Worm (Caenorhabditis elegans) whole organism, L1 larva: ENCODE data around the gene F09B12.3.

ENCODE experiments used
- F16B12.6 ChIP-seq: fragments of 150-350 bp; optimal IDR thresholded peaks from 2 replicates; lab custom pipeline; 2014; ENCODE audit warnings: missing biosample characterization, missing genetic modification characterization
- alr-1 ChIP-seq: fragments of 200-800 bp; sonication (Bioruptor generic); optimal IDR thresholded peaks from 2 replicates; lab custom pipeline; 2018; ENCODE audit warnings: borderline replicate concordance, mild to moderate bottlenecking, missing genetic modification characterization, missing compliant biosample characterization
- ceh-8 ChIP-seq: fragments of 200-800 bp; sonication (Bioruptor generic); optimal IDR thresholded peaks from 2 replicates; lab custom pipeline; 2018; ENCODE audit warnings: mild to moderate bottlenecking, missing genetic modification characterization, moderate library complexity, missing compliant biosample characterization
- ceh-90 ChIP-seq: sonication (generic microtip); optimal IDR thresholded peaks from 2 replicates; lab custom pipeline; 2016; ENCODE audit warnings: missing genetic modification characterization, missing compliant biosample characterization
- dsc-1 ChIP-seq: sonication (generic microtip); optimal IDR thresholded peaks from 2 replicates; lab custom pipeline; 2016; ENCODE audit warnings: mild to moderate bottlenecking, missing genetic modification characterization, missing compliant biosample characterization
- efl-1 ChIP-seq, 4 experiments: fragments of 150-350 bp; optimal IDR thresholded peaks in 3 of 4; peaks in 1 of 4; 1 replicate in 1 of 4; 2 replicates in 3 of 4; lab custom pipeline; 2014; ENCODE audit warnings: missing biosample characterization in 2 of 4, missing genetic modification characterization in 2 of 4, missing genetic modification reagents in 2 of 4
- egl-13 ChIP-seq: sonication (generic microtip); optimal IDR thresholded peaks from 2 replicates; lab custom pipeline; 2016; ENCODE audit warnings: missing genotype, missing genetic modification reagents, missing genetic modification characterization, missing compliant biosample characterization
- egl-27 ChIP-seq, 2 experiments: fragments of 150-350 bp in 1 of 2; sonication (generic microtip); optimal IDR thresholded peaks; 3 replicates each; lab custom pipeline; 2017 to 2018; ENCODE audit warnings: missing biosample characterization in 2 of 2, missing genetic modification characterization in 2 of 2, missing genetic modification reagents in 2 of 2
- elt-2 ChIP-seq: sonication (generic microtip); optimal IDR thresholded peaks from 2 replicates; lab custom pipeline; 2016; ENCODE audit warnings: missing genetic modification characterization, mild to moderate bottlenecking, inconsistent platforms, missing compliant biosample characterization, missing genetic modification reagents
- ets-5 ChIP-seq: fragments of 200-800 bp; sonication (Bioruptor generic); IDR thresholded peaks from 2 replicates; pipeline ENCODE4 v1.3.6; 2022; ENCODE audit warnings: missing genetic modification characterization, missing compliant biosample characterization
- fkh-4 ChIP-seq: sonication (generic microtip); optimal IDR thresholded peaks from 2 replicates; lab custom pipeline; 2016; ENCODE audit warnings: missing compliant biosample characterization, missing genetic modification characterization, borderline replicate concordance
- fos-1 ChIP-seq: fragments of 150-350 bp; optimal IDR thresholded peaks from 2 replicates; lab custom pipeline; 2014; ENCODE audit warnings: missing biosample characterization, missing genetic modification characterization
- grh-1 ChIP-seq: fragments of 200-800 bp; sonication (Bioruptor generic); IDR thresholded peaks from 2 replicates; pipeline ENCODE4 v1.3.6; 2022; ENCODE audit warnings: missing genetic modification reagents, missing genetic modification characterization, missing compliant biosample characterization
- hlh-4 ChIP-seq: sonication (generic microtip); optimal IDR thresholded peaks from 2 replicates; lab custom pipeline; 2016; ENCODE audit warnings: mild to moderate bottlenecking, missing genetic modification characterization, missing compliant biosample characterization
- hpl-2 ChIP-seq: fragments of 150-350 bp; optimal IDR thresholded peaks from 2 replicates; lab custom pipeline; 2014; ENCODE audit warnings: missing biosample characterization, missing genetic modification reagents, missing genetic modification characterization
- lin-13 ChIP-seq: fragments of 150-350 bp; optimal IDR thresholded peaks from 2 replicates; lab custom pipeline; 2014; ENCODE audit warnings: missing biosample characterization, missing genetic modification reagents, missing genetic modification characterization
- lin-14 ChIP-seq: fragments of 200-800 bp; sonication (Bioruptor generic); optimal IDR thresholded peaks from 2 replicates; lab custom pipeline; 2018; ENCODE audit warnings: mild to moderate bottlenecking, missing genetic modification characterization, moderate library complexity, missing compliant biosample characterization
- lin-15B ChIP-seq: fragments of 150-350 bp; sonication (generic microtip); optimal IDR thresholded peaks from 3 replicates; lab custom pipeline; 2014; ENCODE audit warnings: missing biosample characterization, missing genetic modification characterization
- lin-35 ChIP-seq, 2 experiments: fragments of 150-350 bp; optimal IDR thresholded peaks; 2 replicates each; lab custom pipeline; 2014; ENCODE audit warnings: missing biosample characterization in 2 of 2, missing genetic modification characterization in 2 of 2, missing genetic modification reagents in 2 of 2
- lin-39 ChIP-seq: fragments of 150-350 bp; optimal IDR thresholded peaks from 2 replicates; lab custom pipeline; 2014; ENCODE audit warnings: missing biosample characterization, missing genetic modification reagents, missing genetic modification characterization
- lsy-2 ChIP-seq, 2 experiments: fragments of 150-350 bp; optimal IDR thresholded peaks; 2 replicates each; lab custom pipeline; 2014; ENCODE audit warnings: missing biosample characterization in 2 of 2, missing genetic modification characterization in 2 of 2
- mab-9 ChIP-seq: fragments of 200-800 bp; sonication (Bioruptor generic); IDR thresholded peaks from 2 replicates; pipeline ENCODE4 v1.3.6; 2022; ENCODE audit warnings: missing genetic modification reagents, missing genetic modification characterization, missing compliant biosample characterization
- mep-1 ChIP-seq: fragments of 150-350 bp; optimal IDR thresholded peaks from 2 replicates; lab custom pipeline; 2014; ENCODE audit warnings: missing biosample characterization, missing genetic modification characterization
- nhr-19 ChIP-seq: fragments of 200-800 bp; sonication (Bioruptor generic); conservative IDR thresholded peaks from 2 replicates; pipeline ENCODE4 v1.3.6; 2022; ENCODE audit warnings: missing genetic modification characterization, missing compliant biosample characterization
- nhr-20 ChIP-seq: sonication (generic microtip); optimal IDR thresholded peaks from 2 replicates; lab custom pipeline; 2016; ENCODE audit warnings: mild to moderate bottlenecking, missing genetic modification characterization, missing compliant biosample characterization
- nhr-47 ChIP-seq: sonication (generic microtip); optimal IDR thresholded peaks from 2 replicates; lab custom pipeline; 2016; ENCODE audit warnings: mild to moderate bottlenecking, missing genetic modification characterization, moderate library complexity, missing compliant biosample characterization
- nhr-71 ChIP-seq: sonication (generic microtip); optimal IDR thresholded peaks from 2 replicates; lab custom pipeline; 2016; ENCODE audit warnings: mild to moderate bottlenecking, missing genetic modification characterization, moderate library complexity, missing compliant biosample characterization
- nhr-77 ChIP-seq: fragments of 150-350 bp; optimal IDR thresholded peaks from 2 replicates; lab custom pipeline; 2014; ENCODE audit warnings: missing biosample characterization, missing genetic modification characterization
- nhr-85 ChIP-seq: sonication (generic microtip); peaks from one replicate; lab custom pipeline; 2016; ENCODE audit warnings: missing genetic modification characterization, inconsistent platforms, missing compliant biosample characterization
- pag-3 ChIP-seq: sonication (generic microtip); optimal IDR thresholded peaks from 2 replicates; lab custom pipeline; 2017; ENCODE audit warnings: missing genetic modification characterization, mild to moderate bottlenecking, missing compliant biosample characterization, antibody characterized with exemption, borderline replicate concordance; ENCODE audit not compliant: insufficient read depth
- pax-3 ChIP-seq: fragments of 200-800 bp; sonication (Bioruptor generic); optimal IDR thresholded peaks from 2 replicates; lab custom pipeline; 2018; ENCODE audit warnings: mild to moderate bottlenecking, missing genetic modification characterization, moderate library complexity, missing compliant biosample characterization
- pqm-1 ChIP-seq: sonication (generic microtip); optimal IDR thresholded peaks from 3 replicates; lab custom pipeline; 2017; ENCODE audit warnings: missing biosample characterization, missing genetic modification characterization
- skn-1 ChIP-seq: fragments of 150-350 bp; optimal IDR thresholded peaks from 2 replicates; lab custom pipeline; 2014; ENCODE audit warnings: missing biosample characterization, missing genetic modification characterization
- sox-4 ChIP-seq: sonication (generic microtip); optimal IDR thresholded peaks from 2 replicates; lab custom pipeline; 2016; ENCODE audit warnings: missing genetic modification characterization, missing compliant biosample characterization
- tbx-2 ChIP-seq: sonication (generic microtip); optimal IDR thresholded peaks from 2 replicates; lab custom pipeline; 2016; ENCODE audit warnings: missing genetic modification characterization, missing compliant biosample characterization
- unc-30 ChIP-seq: sonication (generic microtip); optimal IDR thresholded peaks from 2 replicates; lab custom pipeline; 2017; ENCODE audit warnings: missing biosample characterization, missing genetic modification characterization
- unc-86 ChIP-seq: sonication (generic microtip); optimal IDR thresholded peaks from 2 replicates; lab custom pipeline; 2016; ENCODE audit warnings: missing genetic modification characterization, missing compliant biosample characterization
- unc-98 ChIP-seq: fragments of 200-800 bp; sonication (Bioruptor generic); IDR thresholded peaks from 2 replicates; pipeline ENCODE4 v1.3.6; 2022; ENCODE audit warnings: missing genetic modification characterization, missing compliant biosample characterization
- vab-15 ChIP-seq: sonication (generic microtip); optimal IDR thresholded peaks from 2 replicates; lab custom pipeline; 2017; ENCODE audit warnings: missing genotype, mild to moderate bottlenecking, missing genetic modification characterization, missing compliant biosample characterization
- xbp-1 ChIP-seq: sonication (generic microtip); optimal IDR thresholded peaks from 2 replicates; lab custom pipeline; 2016; ENCODE audit warnings: missing genetic modification characterization, missing compliant biosample characterization
- zip-4 ChIP-seq: fragments of 200-800 bp; sonication (Bioruptor generic); optimal IDR thresholded peaks from 2 replicates; lab custom pipeline; 2018; ENCODE audit warnings: mild to moderate bottlenecking, missing genetic modification characterization, moderate library complexity, missing compliant biosample characterization
- ztf-4 ChIP-seq: fragments of 150-350 bp; optimal IDR thresholded peaks from 2 replicates; lab custom pipeline; 2014; ENCODE audit warnings: missing biosample characterization, missing genetic modification characterization

F09B12.3 gene

ce11 chrX:15055914-15056313, 41.8 kb downstream of the F09B12.3 start, which contains the start of gene H03G16.7:
Gene H03G16.7 (minus strand): TSS chrX:15056014.
- TF ChIP-seq mab-9 (GFP tag; lab: Robert Waterston, UW) (no peak), fkh-4 (tag; lab: Kevin White, UChicago) (no peak), nhr-47 (tag; lab: Kevin White, UChicago) (no peak), lin-13 (GFP tag; lab: Kevin White, UChicago) (no peak), grh-1 (no peak), elt-2 (tag; lab: Kevin White, UChicago) (no peak), ceh-90 (tag; lab: Kevin White, UChicago) (no peak), hpl-2 (no peak), pqm-1 (tag; lab: Kevin White, UChicago) (no peak), pax-3 (tag; lab: Kevin White, UChicago) (no peak), ztf-4 (tag; lab: Kevin White, UChicago) (no peak), unc-30 (tag; lab: Kevin White, UChicago) (no peak), pag-3 (tag; lab: Kevin White, UChicago) (no peak)

- TF ChIP-seq mep-1 (tag; lab: Kevin White, UChicago) = no peak
- TF ChIP-seq efl-1 (optimal IDR thresholded peaks at IDR 0.05; lab: Kevin White, UChicago) = no peak
- peak in 1 of 2 experiments; percentile 67 for TF ChIP-seq efl-1 (GFP tag; optimal IDR thresholded peaks at IDR 0.05 in 1 of 2; lab: Kevin White, UChicago)
These were observed 44.4 kb downstream of the F09B12.3 start, which contains the start of gene H03G16.1 for ce11 chrX:15053223-15053933. Gene H03G16.1 (plus strand): TSS chrX:15053883.

DNA sequence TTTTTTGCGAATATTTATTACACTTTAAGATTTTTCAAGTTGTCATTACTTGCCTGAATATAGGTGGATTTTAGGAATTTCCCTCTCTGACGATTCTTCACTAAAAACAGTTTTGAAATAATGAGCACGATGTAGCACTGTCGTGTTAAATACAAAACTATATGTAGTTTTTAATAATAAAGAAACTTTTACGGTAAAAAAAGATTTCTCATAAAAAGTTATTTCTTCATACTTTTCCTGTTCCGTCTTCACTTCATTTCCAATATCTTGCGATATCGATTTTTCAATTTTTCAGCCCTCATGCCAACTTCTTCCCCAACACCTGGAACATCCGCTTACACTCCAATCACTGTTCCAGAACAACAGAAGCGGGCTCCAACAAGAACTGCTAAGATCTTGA, 45.4 kb downstream of the F09B12.3 start, which contains the start of gene H03G16.6:
H03G16.6 (plus strand) TSS at position 301 of the 400 bp plus-strand sequence.
- TF ChIP-seq F16B12.6 (tag; lab: Kevin White, UChicago) = no peak
- TF ChIP-seq nhr-20 (tag; lab: Kevin White, UChicago) = no peak
- no peak for TF ChIP-seq alr-1 (tag; lab: Kevin White, UChicago)
- TF ChIP-seq lsy-2 (tag; optimal IDR thresholded peaks at IDR 0.05; lab: Kevin White, UChicago) = no peak
- TF ChIP-seq lin-14 (GFP tag; lab: Kevin White, UChicago) = no peak
- TF ChIP-seq egl-13 (tag; lab: Kevin White, UChicago) = no peak

DNA sequence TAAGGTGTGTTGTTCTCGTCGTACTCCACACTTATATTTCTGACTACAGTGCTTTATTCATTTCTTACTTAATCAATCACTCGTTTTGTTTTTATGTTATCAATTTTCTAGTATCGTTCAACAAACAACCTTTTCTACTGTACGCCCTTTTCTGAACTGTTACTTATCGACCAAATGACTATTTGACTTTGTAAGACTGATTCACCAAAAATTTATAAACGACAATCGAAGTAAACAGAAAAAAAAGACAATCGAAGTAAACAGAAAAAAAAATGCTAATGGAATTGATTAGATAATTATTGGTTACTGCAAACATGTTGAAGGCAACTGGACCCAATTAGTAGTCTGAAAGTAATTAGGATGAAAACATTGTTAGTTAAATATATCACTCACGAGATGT, 47.7 kb downstream of the F09B12.3 start:
- no peak for TF ChIP-seq xbp-1
- no peak for TF ChIP-seq nhr-77

- TF ChIP-seq nhr-19 (GFP tag; lab: Robert Waterston, UW) (no peak), lin-39 (tag; lab: Kevin White, UChicago) (no peak), egl-27 (tag; optimal IDR thresholded peaks at IDR 0.05; lab: Kevin White, UChicago) (no peak), sox-4 (tag; lab: Kevin White, UChicago) (no peak), fos-1 (tag; lab: Kevin White, UChicago) (no peak), nhr-71 (tag; lab: Kevin White, UChicago) (no peak), xbp-1 (no peak)
These were observed 50.2 kb downstream of the F09B12.3 start for ce11 chrX:15047541-15047940.

DNA sequence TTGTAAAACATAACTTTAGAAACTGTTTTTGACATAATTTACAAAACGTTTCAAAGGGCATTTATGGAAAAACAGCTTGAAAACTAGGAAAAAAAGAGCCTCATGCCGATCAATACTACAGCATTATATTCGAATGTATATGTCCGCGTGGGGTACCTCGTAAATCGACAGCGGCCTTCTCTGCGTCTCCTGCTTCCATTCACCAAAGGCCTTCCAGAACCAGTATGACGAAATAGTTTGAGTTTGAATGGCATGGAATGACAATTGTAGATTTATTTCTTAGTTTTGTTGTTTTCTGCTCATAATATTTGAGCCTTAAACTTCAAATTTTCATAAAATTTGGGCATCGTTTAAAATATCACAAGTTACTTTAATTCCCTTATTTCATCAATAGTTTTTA, 52.4 kb downstream of the F09B12.3 start:
- no peak for TF ChIP-seq lin-35 (GFP tag; optimal IDR thresholded peaks at IDR 0.05; lab: Kevin White, UChicago)
- no peak for TF ChIP-seq lsy-2 (tag; optimal IDR thresholded peaks at IDR 0.05; lab: Kevin White, UChicago)
- no peak for TF ChIP-seq nhr-85 (tag; lab: Kevin White, UChicago)
- TF ChIP-seq hlh-4 (tag; lab: Kevin White, UChicago) = no peak
- peak; percentile 13 for TF ChIP-seq zip-4 (GFP tag; lab: Kevin White, UChicago)
- TF ChIP-seq vab-15 (tag; lab: Kevin White, UChicago) = no peak
- TF ChIP-seq skn-1 (tag; lab: Kevin White, UChicago) = peak; percentile 49
- TF ChIP-seq ceh-8 = no peak
- no peak for TF ChIP-seq dsc-1 (tag; lab: Kevin White, UChicago)
- TF ChIP-seq hpl-2 = no peak
- TF ChIP-seq ceh-90 (tag; lab: Kevin White, UChicago) = no peak
- TF ChIP-seq ets-5 (GFP tag; lab: Robert Waterston, UW) = no peak
- TF ChIP-seq unc-86 (tag; lab: Kevin White, UChicago) = no peak
- no peak for TF ChIP-seq tbx-2 (tag; lab: Kevin White, UChicago)
- TF ChIP-seq lin-15B (tag; lab: Kevin White, UChicago) = no peak
- no peak for TF ChIP-seq unc-98 (GFP tag; lab: Robert Waterston, UW)
